Fruit fly (Drosophila melanogaster): ENCODE data around the gene aop.

DNA sequence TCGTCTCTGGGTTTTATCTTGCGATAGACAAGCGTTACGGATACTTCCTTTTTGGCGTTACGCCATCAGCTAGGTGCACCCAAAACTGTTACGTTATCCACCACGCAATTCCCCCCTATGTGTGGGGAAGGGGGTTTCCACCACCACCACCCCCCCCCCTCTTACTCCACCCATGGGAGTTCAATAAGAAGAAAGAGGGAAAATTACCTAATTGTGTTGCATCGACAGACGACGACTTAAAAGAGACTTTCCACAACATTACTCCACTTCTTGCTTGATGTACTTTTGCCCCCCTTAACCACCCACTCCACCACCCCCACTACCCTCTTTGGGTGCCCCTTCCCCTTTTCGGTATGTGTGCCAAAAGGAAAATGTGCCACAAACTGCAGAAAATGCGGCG is 5.4 kb downstream of the aop start:
- TF ChIP-seq Ets21C (GFP tag; optimal IDR thresholded peaks at IDR 0.05) (no peak), CG6163 (GFP tag; IDR thresholded peaks at IDR 0.05) (no peak), Gug (GFP tag; IDR thresholded peaks at IDR 0.05) (no peak), Met (GFP tag; optimal IDR thresholded peaks at IDR 0.05) (no peak), CG34406 (GFP tag; optimal IDR thresholded peaks at IDR 0.05) (no peak), CG32006 (GFP tag; optimal IDR thresholded peaks at IDR 0.05) (no peak), CG11294 (GFP tag; IDR thresholded peaks at IDR 0.05) (no peak), esn (GFP tag; optimal IDR thresholded peaks at IDR 0.05) (no peak), Hr4 (GFP tag; optimal IDR thresholded peaks at IDR 0.05) (no peak)
